Worm (Caenorhabditis elegans): ENCODE results near the gene F23A7.4.

F23A7.4 gene

DNA sequence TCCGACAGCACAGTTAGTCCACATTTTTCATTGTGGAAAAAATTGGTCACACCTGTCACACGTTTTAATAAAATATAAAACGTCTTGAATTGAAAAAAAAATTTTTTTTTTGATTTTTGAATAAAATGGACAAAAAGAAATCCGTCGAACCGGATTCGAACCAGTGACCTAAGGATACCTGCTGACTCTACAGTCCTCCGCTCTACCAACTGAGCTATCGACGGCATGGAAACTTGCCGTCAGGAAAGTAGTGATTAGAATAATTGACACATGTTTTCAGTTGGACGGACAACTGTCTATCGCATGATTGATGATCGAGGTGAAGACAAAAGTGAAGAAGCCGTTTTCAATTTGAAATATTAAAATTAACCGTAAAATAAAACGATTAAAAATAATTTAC is 4.3 kb upstream of the F23A7.4 start (continued):
- TF ChIP-seq lin-54 (GFP tag; optimal IDR thresholded peaks at IDR 0.05) (no peak), nhr-27 (tag; optimal IDR thresholded peaks at IDR 0.05) (no peak), sptf-2 (GFP tag; optimal IDR thresholded peaks at IDR 0.05) (no peak), snpc-1.1 (tag; optimal IDR thresholded peaks at IDR 0.05; ENCODE audit: insufficient read depth) (no peak), akir-1 (GFP tag; optimal IDR thresholded peaks at IDR 0.05) (no peak), aptf-3 (GFP tag; IDR thresholded peaks at IDR 0.05) (no peak), T07F8.4 (tag; optimal IDR thresholded peaks at IDR 0.05) (no peak)

DNA sequence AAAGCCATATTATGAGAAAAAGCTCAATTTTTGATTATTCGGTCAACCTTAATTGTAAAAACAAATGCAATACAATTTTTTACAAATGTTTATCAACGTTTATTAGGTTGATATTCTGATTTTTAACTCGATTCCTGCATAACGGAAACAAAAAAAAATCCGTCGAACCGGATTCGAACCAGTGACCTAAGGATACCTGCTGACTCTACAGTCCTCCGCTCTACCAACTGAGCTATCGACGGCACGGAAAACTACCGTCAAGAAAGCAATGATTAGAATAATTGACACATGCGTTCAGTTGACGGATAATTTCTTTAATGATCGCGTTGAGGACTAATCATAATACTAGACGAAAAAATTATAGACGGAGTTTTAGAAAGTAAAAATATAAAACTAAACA is 3.7 kb upstream of the F23A7.4 start:
- no peak for TF ChIP-seq K11D2.4 (GFP tag; IDR thresholded peaks at IDR 0.05)
- no peak for TF ChIP-seq athp-1 (tag; optimal IDR thresholded peaks at IDR 0.05)
- no peak for TF ChIP-seq aptf-3 (GFP tag; IDR thresholded peaks at IDR 0.05)
- TF ChIP-seq rcor-1 (GFP tag; IDR thresholded peaks at IDR 0.05) = 0 out of 2 replicates have a peak, but pooled peaks have one; percentile 15
- peak; percentile 34 for TF ChIP-seq him-1 (tag; optimal IDR thresholded peaks at IDR 0.05)
- no peak for TF ChIP-seq tbx-9 (tag; optimal IDR thresholded peaks at IDR 0.05; ENCODE audit: borderline replicate concordance)
- 0 out of 2 replicates have a peak, but pooled peaks have one; percentile 32 for TF ChIP-seq pbrm-1 (GFP tag; IDR thresholded peaks at IDR 0.05)
- no peak for TF ChIP-seq efl-1 (GFP tag; optimal IDR thresholded peaks at IDR 0.05)
- peak; percentile 40 for TF ChIP-seq ZK185.1 (tag; optimal IDR thresholded peaks at IDR 0.05; ENCODE audit: poor library complexity, severe bottlenecking)
- TF ChIP-seq tbp1 (GFP tag; optimal IDR thresholded peaks at IDR 0.05) = peak; percentile 87
- TF ChIP-seq D2030.7 (GFP tag; IDR thresholded peaks at IDR 0.05) = peak; percentile 34; the same call in 1 of the 2 replicates
- TF ChIP-seq egrh-3 (GFP tag; IDR thresholded peaks at IDR 0.05) = no peak
- TF ChIP-seq rpc-1 (optimal IDR thresholded peaks at IDR 0.05) = peak; percentile 59
- TF ChIP-seq rpc-1 (tag; optimal IDR thresholded peaks at IDR 0.05) = peak; percentile 72
- peak; percentile 32 for TF ChIP-seq hmg-1.2 (GFP tag; IDR thresholded peaks at IDR 0.05)
- TF ChIP-seq ztf-18 (tag; optimal IDR thresholded peaks at IDR 0.05) = no peak
- TF ChIP-seq lin-26 (GFP tag; IDR thresholded peaks at IDR 0.05) = peak; percentile 69
- peak; percentile 59 for TF ChIP-seq B0261.1 (tag; optimal IDR thresholded peaks at IDR 0.05)
- no peak for TF ChIP-seq zfh-2 (GFP tag; conservative IDR thresholded peaks at IDR 0.05)
- no peak for TF ChIP-seq ama-1 (optimal IDR thresholded peaks at IDR 0.05)
- TF ChIP-seq ama-1 (GFP tag; optimal IDR thresholded peaks at IDR 0.05) = peak in 1 of 2 experiments; percentile 31
- TF ChIP-seq snpc-4 (GFP tag; optimal IDR thresholded peaks at IDR 0.05) = peak; percentile 6
- TF ChIP-seq snpc-4 (tag; optimal IDR thresholded peaks at IDR 0.05) = peak in 1 of 4 experiments; percentile 16

DNA sequence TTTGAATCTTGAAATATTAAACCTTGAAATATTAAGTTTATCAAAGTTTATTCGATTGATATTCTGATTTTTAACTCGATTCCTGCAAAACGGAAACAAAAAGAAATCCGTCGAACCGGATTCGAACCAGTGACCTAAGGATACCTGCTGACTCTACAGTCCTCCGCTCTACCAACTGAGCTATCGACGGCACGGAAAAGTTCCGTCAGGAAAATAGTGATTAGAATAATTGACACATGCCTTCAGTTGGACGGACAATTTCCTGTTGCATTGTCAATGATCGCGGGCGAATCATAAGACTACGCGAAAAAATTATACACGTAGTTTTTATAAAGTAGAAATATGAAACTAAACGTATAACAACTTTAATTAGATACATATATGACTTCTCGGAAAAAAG is 3.3 kb upstream of the F23A7.4 start:
- TF ChIP-seq let-526 (GFP tag; IDR thresholded peaks at IDR 0.05) (no peak), aptf-3 (GFP tag; IDR thresholded peaks at IDR 0.05) (no peak), akir-1 (GFP tag; optimal IDR thresholded peaks at IDR 0.05) (no peak), sdz-38 (tag; optimal IDR thresholded peaks at IDR 0.05) (no peak), lsl-1 (GFP tag; optimal IDR thresholded peaks at IDR 0.05) (no peak), F57A8.1 (GFP tag; optimal IDR thresholded peaks at IDR 0.05) (no peak), egl-44 (GFP tag; IDR thresholded peaks at IDR 0.05) (no peak), bed-2 (GFP tag; IDR thresholded peaks at IDR 0.05) (no peak), ceh-100 (GFP tag; IDR thresholded peaks at IDR 0.05) (no peak), mes-4 (tag; optimal IDR thresholded peaks at IDR 0.05) (no peak), Y56A3A.18 (GFP tag; IDR thresholded peaks at IDR 0.05) (no peak), madf-10 (tag; optimal IDR thresholded peaks at IDR 0.05) (no peak), nhr-120 (GFP tag; IDR thresholded peaks at IDR 0.05) (no peak), rpc-1 (optimal IDR thresholded peaks at IDR 0.05) (no peak), rpc-1 (tag; optimal IDR thresholded peaks at IDR 0.05) (peak; percentile 60), lin-35 (GFP tag; optimal IDR thresholded peaks at IDR 0.05) (no peak), F57C9.4 (tag; optimal IDR thresholded peaks at IDR 0.05) (no peak), tbp1 (GFP tag; optimal IDR thresholded peaks at IDR 0.05) (peak; percentile 4), ztf-18 (tag; optimal IDR thresholded peaks at IDR 0.05) (no peak), cebp-1 (GFP tag; IDR thresholded peaks at IDR 0.05) (no peak), cebp-1 (tag; optimal IDR thresholded peaks at IDR 0.05) (no peak), repo-1 (tag; optimal IDR thresholded peaks at IDR 0.05) (no peak), hmg-20 (GFP tag; IDR thresholded peaks at IDR 0.05) (no peak), T26A5.8 (tag; optimal IDR thresholded peaks at IDR 0.05) (no peak), lin-26 (GFP tag; IDR thresholded peaks at IDR 0.05) (peak; percentile 28), B0035.1 (tag; optimal IDR thresholded peaks at IDR 0.05) (no peak)

Measured in whole organism, young adult.